Fruit fly (Drosophila melanogaster) whole organism, embryonic: ENCODE measurements around the gene CG10208.
A peak's percentile ranks its signal among the peaks of the same experiment; 100 is the strongest.

Experiments used
- Atf6 ChIP-seq: fragments of 200-800 bp; sonication (Bioruptor generic); IDR thresholded peaks from 2 replicates; pipeline ENCODE4 v1.3.6; 2022; ENCODE audit warnings: missing biosample characterization, missing genetic modification characterization
- Bdp1 ChIP-seq: fragments of 200-800 bp; sonication (Bioruptor generic); optimal IDR thresholded peaks from 3 replicates; lab custom pipeline; 2016; ENCODE audit warnings: missing biosample characterization, missing genetic modification characterization
- Blimp-1 ChIP-seq: fragments of 200-800 bp; sonication (Bioruptor generic); optimal IDR thresholded peaks from 3 replicates; lab custom pipeline; 2018; ENCODE audit warnings: missing biosample characterization, missing genetic modification characterization, mild to moderate bottlenecking, moderate library complexity, missing genetic modification reagents
- BtbVII ChIP-seq: fragments of 200-800 bp; sonication (Bioruptor generic); optimal IDR thresholded peaks from 3 replicates; lab custom pipeline; 2017; ENCODE audit warnings: missing biosample characterization, mild to moderate bottlenecking, missing genetic modification characterization
- CG10366 ChIP-seq: fragments of 200-800 bp; sonication (Bioruptor generic); IDR thresholded peaks from 2 replicates; pipeline ENCODE4 v1.3.6; 2022; ENCODE audit warnings: missing biosample characterization, missing genetic modification characterization
- CG11247 ChIP-seq: fragments of 200-800 bp; sonication (Bioruptor generic); IDR thresholded peaks from 2 replicates; pipeline ENCODE4 v1.3.6; 2022; ENCODE audit warnings: missing biosample characterization, missing genetic modification characterization
- CG11456 ChIP-seq: fragments of 200-800 bp; sonication (Bioruptor generic); IDR thresholded peaks from 3 replicates; pipeline ENCODE4 v1.3.6; 2022; ENCODE audit warnings: missing biosample characterization, missing genetic modification characterization
- CG11504 ChIP-seq: fragments of 200-800 bp; sonication (Bioruptor generic); optimal IDR thresholded peaks from 3 replicates; lab custom pipeline; 2019; ENCODE audit warnings: missing biosample characterization, mild to moderate bottlenecking, missing genetic modification characterization, moderate library complexity
- CG12219 ChIP-seq: fragments of 200-800 bp; sonication (Bioruptor generic); optimal IDR thresholded peaks from 3 replicates; lab custom pipeline; 2018; ENCODE audit warnings: missing biosample characterization, mild to moderate bottlenecking, missing genetic modification characterization
- CG12744 ChIP-seq: fragments of 200-800 bp; sonication (Bioruptor generic); optimal IDR thresholded peaks from 2 replicates; lab custom pipeline; 2016; ENCODE audit warnings: missing biosample characterization, missing genetic modification characterization
- CG13296 ChIP-seq: fragments of 200-800 bp; sonication (Bioruptor generic); optimal IDR thresholded peaks from 3 replicates; lab custom pipeline; 2018; ENCODE audit warnings: missing biosample characterization, mild to moderate bottlenecking, missing genetic modification characterization
- CG13894 ChIP-seq: fragments of 200-800 bp; sonication (Bioruptor generic); optimal IDR thresholded peaks from 3 replicates; lab custom pipeline; 2018; ENCODE audit warnings: missing biosample characterization, mild to moderate bottlenecking, missing genetic modification characterization, moderate library complexity
- CG1603 ChIP-seq: fragments of 200-800 bp; sonication (Bioruptor generic); optimal IDR thresholded peaks from 2 replicates; lab custom pipeline; 2019; ENCODE audit warnings: missing biosample characterization, mild to moderate bottlenecking, missing genetic modification characterization, moderate library complexity
- CG16779 ChIP-seq: fragments of 200-800 bp; sonication (Bioruptor generic); IDR thresholded peaks from 2 replicates; pipeline ENCODE4 v1.3.6; 2022; ENCODE audit warnings: missing biosample characterization, missing genetic modification characterization
- CG18262 ChIP-seq: fragments of 200-800 bp; optimal IDR thresholded peaks from 3 replicates; lab custom pipeline; 2019; ENCODE audit warnings: missing biosample characterization, mild to moderate bottlenecking, missing genetic modification characterization, moderate library complexity
- CG30431 ChIP-seq: fragments of 200-800 bp; sonication (Bioruptor generic); optimal IDR thresholded peaks from 2 replicates; lab custom pipeline; 2017; ENCODE audit warnings: missing biosample characterization, missing genetic modification characterization
- CG32772 ChIP-seq: fragments of 200-800 bp; sonication (Bioruptor generic); IDR thresholded peaks from 2 replicates; pipeline ENCODE4 v1.3.6; 2022; ENCODE audit warnings: missing biosample characterization, missing genetic modification characterization
- CG3281 ChIP-seq: fragments of 200-800 bp; sonication (Bioruptor generic); optimal IDR thresholded peaks from 3 replicates; lab custom pipeline; 2017; ENCODE audit warnings: missing biosample characterization, mild to moderate bottlenecking, missing genetic modification characterization
- CG3838 ChIP-seq: fragments of 200-800 bp; sonication (Bioruptor generic); optimal IDR thresholded peaks from 3 replicates; lab custom pipeline; 2016; ENCODE audit warnings: missing biosample characterization, missing genetic modification characterization
- CG42726 ChIP-seq: fragments of 200-800 bp; sonication (Bioruptor generic); IDR thresholded peaks from 2 replicates; pipeline ENCODE4 v1.3.6; 2022; ENCODE audit warnings: missing biosample characterization, missing genetic modification characterization; ENCODE audit not compliant: partially characterized antibody
- CG4328 ChIP-seq: fragments of 200-800 bp; sonication (Bioruptor generic); optimal IDR thresholded peaks from 3 replicates; lab custom pipeline; 2017; ENCODE audit warnings: missing biosample characterization, missing genetic modification reagents, missing genetic modification characterization
- CG8765 ChIP-seq: fragments of 200-800 bp; sonication (Bioruptor generic); IDR thresholded peaks from 2 replicates; pipeline ENCODE4 v1.3.6; 2022; ENCODE audit warnings: missing biosample characterization, missing genetic modification characterization
- D19A ChIP-seq: fragments of 200-800 bp; optimal IDR thresholded peaks from 3 replicates; lab custom pipeline; 2019; ENCODE audit warnings: missing biosample characterization, mild to moderate bottlenecking, missing genetic modification characterization, moderate library complexity
- Dek ChIP-seq: fragments of 200-800 bp; sonication (Bioruptor generic); optimal IDR thresholded peaks from 3 replicates; lab custom pipeline; 2019; ENCODE audit warnings: missing biosample characterization, mild to moderate bottlenecking, missing genetic modification characterization, moderate library complexity
- Dll ChIP-seq: fragments of 200-800 bp; sonication (Bioruptor generic); IDR thresholded peaks from 4 replicates; pipeline ENCODE4 v1.3.6; 2022; ENCODE audit warnings: missing biosample characterization, missing genetic modification characterization; ENCODE audit not compliant: partially characterized antibody
- Fer1 ChIP-seq: fragments of 200-800 bp; sonication (Bioruptor generic); optimal IDR thresholded peaks from 2 replicates; lab custom pipeline; 2017; ENCODE audit warnings: missing biosample characterization, mild to moderate bottlenecking, missing genetic modification characterization
- Fer2 ChIP-seq: fragments of 200-800 bp; sonication (Bioruptor generic); optimal IDR thresholded peaks from 2 replicates; lab custom pipeline; 2018; ENCODE audit warnings: missing biosample characterization, mild to moderate bottlenecking, missing genetic modification characterization, moderate library complexity
- HLH3B ChIP-seq: fragments of 200-800 bp; sonication (Bioruptor generic); IDR thresholded peaks from 2 replicates; pipeline ENCODE4 v1.3.6; 2022; ENCODE audit warnings: missing biosample characterization, missing genetic modification characterization
- Hr3 ChIP-seq: fragments of 200-800 bp; sonication (Bioruptor generic); optimal IDR thresholded peaks from 3 replicates; lab custom pipeline; 2016; ENCODE audit warnings: missing biosample characterization, missing genetic modification characterization
- Lpt ChIP-seq: fragments of >200 bp; optimal IDR thresholded peaks from 2 replicates; lab custom pipeline; 2018; ENCODE audit warnings: missing biosample characterization, missing genetic modification characterization
- MTF-1 ChIP-seq: fragments of 200-800 bp; sonication (Bioruptor generic); optimal IDR thresholded peaks from 2 replicates; lab custom pipeline; 2018; ENCODE audit warnings: missing biosample characterization, mild to moderate bottlenecking, missing genetic modification characterization, borderline replicate concordance
- Oli ChIP-seq: fragments of 200-800 bp; sonication (Bioruptor generic); optimal IDR thresholded peaks from 2 replicates; lab custom pipeline; 2018; ENCODE audit warnings: missing biosample characterization, mild to moderate bottlenecking, missing genetic modification characterization, moderate library complexity
- Rfx ChIP-seq: fragments of 200-800 bp; sonication (Bioruptor generic); IDR thresholded peaks from 2 replicates; pipeline ENCODE4 v1.3.6; 2022; ENCODE audit warnings: missing biosample characterization, missing genetic modification characterization
- abd-A ChIP-seq: fragments of 200-800 bp; sonication (Bioruptor generic); optimal IDR thresholded peaks from 3 replicates; lab custom pipeline; 2019; ENCODE audit warnings: missing biosample characterization, mild to moderate bottlenecking, missing genetic modification characterization, moderate library complexity
- chinmo ChIP-seq: fragments of 200-800 bp; sonication (Bioruptor generic); IDR thresholded peaks from 4 replicates; pipeline ENCODE4 v1.3.6; 2022; ENCODE audit warnings: missing biosample characterization, missing genetic modification characterization; ENCODE audit not compliant: partially characterized antibody
- chm ChIP-seq: fragments of 200-800 bp; sonication (Bioruptor generic); IDR thresholded peaks from 2 replicates; pipeline ENCODE4 v1.3.6; 2022; ENCODE audit warnings: missing biosample characterization, missing genetic modification characterization
- cwo ChIP-seq: fragments of 200-800 bp; sonication (Bioruptor generic); optimal IDR thresholded peaks from 3 replicates; lab custom pipeline; 2017; ENCODE audit warnings: missing biosample characterization, missing genetic modification characterization, mild to moderate bottlenecking, moderate library complexity, missing genetic modification reagents
- ftz-f1 ChIP-seq: fragments of 200-800 bp; sonication (Bioruptor generic); optimal IDR thresholded peaks from 2 replicates; lab custom pipeline; 2016; ENCODE audit warnings: missing biosample characterization, missing genetic modification characterization
- kni ChIP-seq: fragments of 200-800 bp; sonication (Bioruptor generic); optimal IDR thresholded peaks from 3 replicates; lab custom pipeline; 2017; ENCODE audit warnings: mild to moderate bottlenecking, missing biosample characterization, missing genetic modification reagents, missing genetic modification characterization
- lab ChIP-seq: fragments of 200-800 bp; sonication (Bioruptor generic); optimal IDR thresholded peaks from 3 replicates; lab custom pipeline; 2017; ENCODE audit warnings: missing biosample characterization, missing genetic modification characterization, mild to moderate bottlenecking, moderate library complexity, missing genetic modification reagents
- nerfin-1 ChIP-seq: fragments of 200-800 bp; sonication (Bioruptor generic); optimal IDR thresholded peaks from 3 replicates; lab custom pipeline; 2019; ENCODE audit warnings: missing biosample characterization, mild to moderate bottlenecking, missing genetic modification characterization, moderate library complexity
- salm ChIP-seq: fragments of 200-800 bp; sonication (Bioruptor generic); optimal IDR thresholded peaks from 2 replicates; lab custom pipeline; 2018; ENCODE audit warnings: missing biosample characterization, mild to moderate bottlenecking, missing genetic modification characterization
- sc ChIP-seq, 3 experiments: fragments of >200 bp in 2 of 3; fragments of 200-800 bp in 1 of 3; sonication (Bioruptor generic) in 1 of 3; optimal IDR thresholded peaks; 2 replicates in 2 of 3; 3 replicates in 1 of 3; lab custom pipeline; 2017; ENCODE audit warnings: mild to moderate bottlenecking in 1 of 3, missing biosample characterization in 1 of 3, missing genetic modification characterization in 1 of 3, missing genetic modification reagents in 1 of 3
- scrt ChIP-seq: fragments of 200-800 bp; sonication (Bioruptor generic); optimal IDR thresholded peaks from 2 replicates; lab custom pipeline; 2018; ENCODE audit warnings: missing biosample characterization, mild to moderate bottlenecking, missing genetic modification characterization, moderate library complexity
- sd ChIP-seq: fragments of 200-800 bp; sonication (Bioruptor generic); optimal IDR thresholded peaks from 3 replicates; lab custom pipeline; 2018; ENCODE audit warnings: missing biosample characterization, mild to moderate bottlenecking, missing genetic modification characterization, moderate library complexity
- sob ChIP-seq: fragments of 200-800 bp; sonication (Bioruptor generic); IDR thresholded peaks from 2 replicates; pipeline ENCODE4 v1.3.6; 2022; ENCODE audit warnings: missing biosample characterization, missing genetic modification characterization
- ttk ChIP-seq: fragments of 200-800 bp; sonication (Bioruptor generic); IDR thresholded peaks from 2 replicates; pipeline ENCODE4 v2.1.2; 2022; ENCODE audit warnings: missing biosample characterization, missing genetic modification characterization

The CG10208 gene

DNA sequence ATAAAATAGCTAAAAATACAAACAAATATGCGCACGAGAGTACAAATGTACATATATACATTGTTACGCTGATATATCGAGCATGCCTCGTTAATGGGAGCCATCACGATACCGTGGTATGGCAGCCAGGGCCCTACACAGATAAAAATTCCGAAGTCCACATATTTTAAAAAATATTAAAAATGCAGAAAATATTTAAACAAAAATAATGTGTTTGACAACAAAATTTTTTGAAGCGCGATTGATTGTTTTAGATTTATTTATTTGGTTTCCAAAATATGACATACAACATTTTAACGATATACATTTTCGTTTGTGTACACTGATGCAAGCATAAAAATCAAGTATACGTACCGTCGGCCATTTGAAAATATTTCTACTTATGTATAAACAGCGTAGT lies 47.2 kb downstream of the CG10208 start (continued):
- TF ChIP-seq Hr3 (GFP tag; lab: Kevin White, UChicago) (peak; percentile 66), CG11247 (GFP tag; lab: Robert Waterston, UW) (peak; percentile 60), CG18262 (tag; lab: Kevin White, UChicago) (peak; percentile 65), Rfx (GFP tag; lab: Robert Waterston, UW) (peak; percentile 91), chm (GFP tag; lab: Robert Waterston, UW) (peak; percentile 70; the same call in 1 of the 2 replicates), CG12219 (peak; percentile 57), Lpt (GFP tag; lab: Kevin White, UChicago) (no peak), Bdp1 (GFP tag; lab: Kevin White, UChicago) (peak; percentile 52), kni (no peak), Dll (GFP tag; lab: Robert Waterston, UW) (no peak), salm (tag; lab: Kevin White, UChicago) (peak; percentile 39), CG11504 (tag; lab: Kevin White, UChicago) (peak; percentile 83), CG11456 (GFP tag; lab: Robert Waterston, UW) (peak; percentile 75; the same call in 2 of the 3 replicates), nerfin-1 (tag; lab: Kevin White, UChicago) (no peak), MTF-1 (GFP tag; lab: Kevin White, UChicago) (no peak), scrt (peak; percentile 78)

dm6 chr3R:23725711-23726349 lies 48.1 kb downstream of the CG10208 start:
- peak; percentile 50 for TF ChIP-seq BtbVII (GFP tag; lab: Kevin White, UChicago)
- peak; percentile 49 for TF ChIP-seq cwo (GFP tag; lab: Kevin White, UChicago)
- no peak for TF ChIP-seq CG3838
- peak; percentile 60 for TF ChIP-seq Fer1
- TF ChIP-seq lab (GFP tag; lab: Kevin White, UChicago): peak; percentile 68
- TF ChIP-seq HLH3B (GFP tag; lab: Robert Waterston, UW): 0 out of 2 replicates have a peak, but pooled peaks have one; percentile 21
- TF ChIP-seq CG13894 (tag; lab: Kevin White, UChicago): peak; percentile 93
- TF ChIP-seq CG30431: no peak
- peak; percentile 71 for TF ChIP-seq ftz-f1 (GFP tag; lab: Kevin White, UChicago)
- peak; percentile 11 for TF ChIP-seq Blimp-1 (GFP tag; lab: Kevin White, UChicago)
- peak; percentile 49; the same call in 1 of the 2 replicates for TF ChIP-seq Atf6 (GFP tag; lab: Robert Waterston, UW)
- TF ChIP-seq CG8765: no peak
- TF ChIP-seq sob (GFP tag; lab: Robert Waterston, UW): peak; percentile 63; the same call in 1 of the 2 replicates
- TF ChIP-seq CG13296: peak; percentile 61
- TF ChIP-seq chinmo: 0 out of 4 replicates have a peak, but pooled peaks have one; percentile 32
- TF ChIP-seq CG16779 (GFP tag; lab: Robert Waterston, UW): no peak
- no peak for TF ChIP-seq CG1603
- TF ChIP-seq Oli: no peak
- TF ChIP-seq Rfx (GFP tag; lab: Robert Waterston, UW): 0 out of 2 replicates have a peak, but pooled peaks have one; percentile 12
- no peak for TF ChIP-seq ttk
- TF ChIP-seq sc (optimal IDR thresholded peaks at IDR 0.05; lab: Kevin White, UChicago): no peak
- TF ChIP-seq sc (GFP tag; optimal IDR thresholded peaks at IDR 0.05; lab: Kevin White, UChicago): peak; percentile 1
- TF ChIP-seq Dek (tag; lab: Kevin White, UChicago): peak; percentile 2
- peak; percentile 38 for TF ChIP-seq D19A
- TF ChIP-seq CG12744 (GFP tag; lab: Kevin White, UChicago): peak; percentile 30
- TF ChIP-seq CG3281 (GFP tag; lab: Kevin White, UChicago): peak; percentile 33
- no peak for TF ChIP-seq CG10366 (GFP tag; lab: Robert Waterston, UW)
- TF ChIP-seq CG42726 (GFP tag; lab: Robert Waterston, UW): peak; percentile 19; the same call in 1 of the 2 replicates
- TF ChIP-seq sd (tag; lab: Kevin White, UChicago): peak; percentile 61
- peak; percentile 34 for TF ChIP-seq CG4328
- no peak for TF ChIP-seq CG32772
- peak; percentile 71 for TF ChIP-seq abd-A (tag; lab: Kevin White, UChicago)
- no peak for TF ChIP-seq Fer2
